Fruit fly (Drosophila melanogaster) whole organism, embryonic: Measurements from ENCODE around the gene scramb2.

ENCODE experiments used
- Ada2b ChIP-seq: fragments of 200-800 bp; sonication (Bioruptor generic); IDR thresholded peaks from 2 replicates; pipeline ENCODE4 v1.3.6; 2022; ENCODE audit warnings: missing biosample characterization, missing genetic modification characterization
- Aef1 ChIP-seq: fragments of 200-800 bp; sonication (Bioruptor generic); IDR thresholded peaks from 3 replicates; pipeline ENCODE4 v1.3.6; 2022; ENCODE audit warnings: missing biosample characterization, missing genetic modification characterization
- CG11093 ChIP-seq: fragments of 200-800 bp; sonication (Bioruptor generic); IDR thresholded peaks from 3 replicates; pipeline ENCODE4 v1.3.6; 2022; ENCODE audit warnings: missing biosample characterization, missing genetic modification characterization
- CG11247 ChIP-seq: fragments of 200-800 bp; sonication (Bioruptor generic); IDR thresholded peaks from 2 replicates; pipeline ENCODE4 v1.3.6; 2022; ENCODE audit warnings: missing biosample characterization, missing genetic modification characterization
- CG11398 ChIP-seq: fragments of 200-800 bp; sonication (Bioruptor generic); optimal IDR thresholded peaks from 2 replicates; lab custom pipeline; 2016; ENCODE audit warnings: missing biosample characterization, missing genetic modification characterization
- CG12299 ChIP-seq: fragments of 200-800 bp; sonication (Bioruptor generic); optimal IDR thresholded peaks from 2 replicates; lab custom pipeline; 2018; ENCODE audit warnings: missing biosample characterization, mild to moderate bottlenecking, missing genetic modification characterization
- CG13296 ChIP-seq: fragments of 200-800 bp; sonication (Bioruptor generic); optimal IDR thresholded peaks from 3 replicates; lab custom pipeline; 2018; ENCODE audit warnings: missing biosample characterization, mild to moderate bottlenecking, missing genetic modification characterization
- CG14014 ChIP-seq: fragments of 200-800 bp; sonication (Bioruptor generic); IDR thresholded peaks from 2 replicates; pipeline ENCODE4 v1.3.6; 2022; ENCODE audit warnings: missing biosample characterization, missing genetic modification characterization
- CG14710 ChIP-seq: fragments of 200-800 bp; sonication (Bioruptor generic); optimal IDR thresholded peaks from 3 replicates; lab custom pipeline; 2019; ENCODE audit warnings: missing biosample characterization, mild to moderate bottlenecking, missing genetic modification characterization, moderate library complexity
- CG15073 ChIP-seq: fragments of 200-800 bp; sonication (Bioruptor generic); optimal IDR thresholded peaks from 2 replicates; lab custom pipeline; 2016; ENCODE audit warnings: missing biosample characterization, missing genetic modification characterization
- CG16863 ChIP-seq: fragments of 200-800 bp; sonication (Bioruptor generic); optimal IDR thresholded peaks from 3 replicates; lab custom pipeline; 2016; ENCODE audit warnings: missing biosample characterization, missing genetic modification characterization
- CG17385 ChIP-seq: fragments of 200-800 bp; sonication (Bioruptor generic); optimal IDR thresholded peaks from 3 replicates; lab custom pipeline; 2018; ENCODE audit warnings: missing biosample characterization, mild to moderate bottlenecking, missing genetic modification characterization
- CG17568 ChIP-seq: fragments of 200-800 bp; sonication (Bioruptor generic); optimal IDR thresholded peaks from 2 replicates; lab custom pipeline; 2018; ENCODE audit warnings: missing biosample characterization, mild to moderate bottlenecking, missing genetic modification characterization, moderate library complexity
- CG2889 ChIP-seq: fragments of 200-800 bp; sonication (Bioruptor generic); IDR thresholded peaks from 3 replicates; pipeline ENCODE4 v1.3.6; 2022; ENCODE audit warnings: missing biosample characterization, missing genetic modification characterization
- CG34422 ChIP-seq: fragments of 200-800 bp; sonication (Bioruptor generic); IDR thresholded peaks from 3 replicates; pipeline ENCODE4 v1.3.6; 2022; ENCODE audit warnings: missing biosample characterization, missing genetic modification characterization
- CG3838 ChIP-seq: fragments of 200-800 bp; sonication (Bioruptor generic); optimal IDR thresholded peaks from 3 replicates; lab custom pipeline; 2016; ENCODE audit warnings: missing biosample characterization, missing genetic modification characterization
- CG6791 ChIP-seq: fragments of 200-800 bp; sonication (Bioruptor generic); IDR thresholded peaks from 3 replicates; pipeline ENCODE4 v1.3.6; 2022; ENCODE audit warnings: missing biosample characterization, missing genetic modification characterization; ENCODE audit not compliant: partially characterized antibody
- CG8478 ChIP-seq: fragments of >200 bp; optimal IDR thresholded peaks from 2 replicates; lab custom pipeline; 2018
- Dek ChIP-seq: fragments of 200-800 bp; sonication (Bioruptor generic); optimal IDR thresholded peaks from 3 replicates; lab custom pipeline; 2019; ENCODE audit warnings: missing biosample characterization, mild to moderate bottlenecking, missing genetic modification characterization, moderate library complexity
- Drgx ChIP-seq: fragments of 200-800 bp; sonication (Bioruptor generic); IDR thresholded peaks from 2 replicates; pipeline ENCODE4 v1.3.6; 2022; ENCODE audit warnings: missing biosample characterization, missing genetic modification characterization
- HmgZ ChIP-seq: fragments of 200-800 bp; sonication (Bioruptor generic); optimal IDR thresholded peaks from 2 replicates; lab custom pipeline; 2018; ENCODE audit warnings: missing biosample characterization, mild to moderate bottlenecking, missing genetic modification characterization
- Lhr ChIP-seq: fragments of 200-800 bp; sonication (Bioruptor generic); optimal IDR thresholded peaks from 3 replicates; lab custom pipeline; 2017; ENCODE audit warnings: mild to moderate bottlenecking, missing biosample characterization, missing genetic modification reagents, missing genetic modification characterization
- Lim3 ChIP-seq: fragments of 200-800 bp; sonication (Bioruptor generic); IDR thresholded peaks from 2 replicates; pipeline ENCODE4 v1.3.6; 2022; ENCODE audit warnings: missing biosample characterization, missing genetic modification characterization
- Lpt ChIP-seq: fragments of >200 bp; optimal IDR thresholded peaks from 2 replicates; lab custom pipeline; 2018; ENCODE audit warnings: missing biosample characterization, missing genetic modification characterization
- MBD-R2 ChIP-seq: fragments of 200-800 bp; sonication (Bioruptor generic); IDR thresholded peaks from 2 replicates; pipeline ENCODE4 v1.3.6; 2022; ENCODE audit warnings: missing biosample characterization, missing genetic modification characterization
- Max ChIP-seq: fragments of 200-800 bp; sonication (Bioruptor generic); optimal IDR thresholded peaks from 2 replicates; lab custom pipeline; 2016; ENCODE audit warnings: missing biosample characterization, mild to moderate bottlenecking, missing genetic modification characterization
- NfI ChIP-seq: fragments of 200-800 bp; sonication (Bioruptor generic); optimal IDR thresholded peaks from 3 replicates; lab custom pipeline; 2018; ENCODE audit warnings: missing biosample characterization, mild to moderate bottlenecking, missing genetic modification characterization, moderate library complexity
- Rx ChIP-seq: fragments of 200-800 bp; sonication (Bioruptor generic); IDR thresholded peaks from 2 replicates; pipeline ENCODE4 v1.3.6; 2022; ENCODE audit warnings: missing biosample characterization, missing genetic modification characterization
- Tbp ChIP-seq: fragments of >200 bp; optimal IDR thresholded peaks from 2 replicates; lab custom pipeline; 2018; ENCODE audit warnings: missing biosample characterization, missing genetic modification characterization
- Usf ChIP-seq: fragments of 200-800 bp; sonication (Bioruptor generic); optimal IDR thresholded peaks from 2 replicates; lab custom pipeline; 2017; ENCODE audit warnings: missing genotype, missing biosample characterization, missing genetic modification characterization
- Vsx1 ChIP-seq: fragments of 200-800 bp; sonication (Bioruptor generic); optimal IDR thresholded peaks from 2 replicates; lab custom pipeline; 2017; ENCODE audit warnings: missing biosample characterization, mild to moderate bottlenecking, missing genetic modification characterization, missing genetic modification reagents
- abd-A ChIP-seq: fragments of 200-800 bp; sonication (Bioruptor generic); optimal IDR thresholded peaks from 3 replicates; lab custom pipeline; 2019; ENCODE audit warnings: missing biosample characterization, mild to moderate bottlenecking, missing genetic modification characterization, moderate library complexity
- ap ChIP-seq: fragments of 200-800 bp; sonication (Bioruptor generic); IDR thresholded peaks from 2 replicates; pipeline ENCODE4 v1.3.6; 2022; ENCODE audit warnings: missing biosample characterization, missing genetic modification characterization
- fd3F ChIP-seq: fragments of 200-800 bp; sonication (Bioruptor generic); optimal IDR thresholded peaks from 2 replicates; lab custom pipeline; 2018; ENCODE audit warnings: missing biosample characterization, mild to moderate bottlenecking, missing genetic modification characterization, moderate library complexity
- gcm ChIP-seq: fragments of 200-800 bp; sonication (Bioruptor generic); optimal IDR thresholded peaks from 2 replicates; lab custom pipeline; 2019; ENCODE audit warnings: missing biosample characterization, mild to moderate bottlenecking, missing genetic modification characterization, moderate library complexity
- gro ChIP-seq: fragments of 200-800 bp; sonication (Bioruptor generic); optimal IDR thresholded peaks from 2 replicates; lab custom pipeline; 2016; ENCODE audit warnings: missing biosample characterization, missing genetic modification characterization
- kah ChIP-seq: fragments of 200-800 bp; sonication (Bioruptor generic); optimal IDR thresholded peaks from 2 replicates; lab custom pipeline; 2018; ENCODE audit warnings: missing biosample characterization, mild to moderate bottlenecking, missing genetic modification characterization
- kay ChIP-seq: fragments of 200-800 bp; sonication (Bioruptor generic); optimal IDR thresholded peaks from 2 replicates; lab custom pipeline; 2016; ENCODE audit warnings: missing biosample characterization, missing genetic modification characterization
- ken ChIP-seq: fragments of 200-800 bp; sonication (Bioruptor generic); IDR thresholded peaks from 3 replicates; pipeline ENCODE4 v1.3.6; 2022; ENCODE audit warnings: missing biosample characterization, missing genetic modification characterization
- lov ChIP-seq, 2 experiments: fragments of 200-800 bp in 1 of 2; fragments of >200 bp in 1 of 2; sonication (Bioruptor generic) in 1 of 2; IDR thresholded peaks in 1 of 2; optimal IDR thresholded peaks in 1 of 2; 2 replicates in 1 of 2; 3 replicates in 1 of 2; pipeline versions ENCODE4 v1.3.6 to Lab custom; 2017 to 2022; ENCODE audit warnings: missing biosample characterization in 1 of 2, missing genetic modification characterization in 1 of 2
- mirr ChIP-seq: fragments of 200-800 bp; sonication (Bioruptor generic); optimal IDR thresholded peaks from 3 replicates; lab custom pipeline; 2018; ENCODE audit warnings: missing biosample characterization, mild to moderate bottlenecking, missing genetic modification characterization
- nom ChIP-seq: fragments of 200-800 bp; sonication (Bioruptor generic); optimal IDR thresholded peaks from 2 replicates; lab custom pipeline; 2017; ENCODE audit warnings: missing biosample characterization, missing genetic modification characterization, mild to moderate bottlenecking, moderate library complexity, missing genetic modification reagents
- prd ChIP-seq, 3 experiments: fragments of >200 bp in 2 of 3; fragments of 200-800 bp in 1 of 3; sonication (Bioruptor generic) in 1 of 3; optimal IDR thresholded peaks in 2 of 3; IDR thresholded peaks in 1 of 3; 2 replicates in 2 of 3; 3 replicates in 1 of 3; pipeline versions ENCODE4 v1.3.6 to Lab custom; 2017 to 2022; ENCODE audit warnings: missing biosample characterization in 1 of 3, missing genetic modification characterization in 1 of 3
- row ChIP-seq: fragments of 200-800 bp; sonication (Bioruptor generic); IDR thresholded peaks from 3 replicates; pipeline ENCODE4 v1.3.6; 2022; ENCODE audit warnings: missing biosample characterization, missing genetic modification characterization
- sd ChIP-seq: fragments of 200-800 bp; sonication (Bioruptor generic); optimal IDR thresholded peaks from 3 replicates; lab custom pipeline; 2018; ENCODE audit warnings: missing biosample characterization, mild to moderate bottlenecking, missing genetic modification characterization, moderate library complexity
- slou ChIP-seq: fragments of 200-800 bp; sonication (Bioruptor generic); optimal IDR thresholded peaks from 3 replicates; lab custom pipeline; 2016; ENCODE audit warnings: missing biosample characterization, missing genetic modification characterization
- so ChIP-seq: fragments of 200-800 bp; sonication (Bioruptor generic); IDR thresholded peaks from 3 replicates; pipeline ENCODE4 v1.3.6; 2022; ENCODE audit warnings: missing biosample characterization, missing genetic modification characterization
- tap ChIP-seq: fragments of 200-800 bp; optimal IDR thresholded peaks from 3 replicates; lab custom pipeline; 2019; ENCODE audit warnings: missing biosample characterization, mild to moderate bottlenecking, missing genetic modification characterization, moderate library complexity
- tin ChIP-seq: fragments of 200-800 bp; sonication (Bioruptor generic); optimal IDR thresholded peaks from 3 replicates; lab custom pipeline; 2016; ENCODE audit warnings: missing biosample characterization, missing genetic modification characterization

The scramb2 gene

dm6 chr3L:3090581-3091345, 44.2 kb upstream of the scramb2 start (continued):
- TF ChIP-seq Dek (tag; lab: Kevin White, UChicago) (peak; percentile 52), CG14710 (peak; percentile 37), CG8478 (lab: Kevin White, UChicago) (no peak), CG13296 (GFP tag; lab: Kevin White, UChicago) (no peak), CG17568 (GFP tag; lab: Kevin White, UChicago) (no peak), fd3F (no peak), nom (GFP tag; lab: Kevin White, UChicago) (peak; percentile 18), CG6791 (GFP tag; lab: Robert Waterston, UW) (peak; percentile 72; the same call in 2 of the 3 replicates), gcm (no peak), Max (GFP tag; lab: Kevin White, UChicago) (peak; percentile 1), abd-A (tag; lab: Kevin White, UChicago) (peak; percentile 97), Lim3 (GFP tag; lab: Robert Waterston, UW) (no peak), ap (GFP tag; lab: Robert Waterston, UW) (no peak), CG11398 (GFP tag; lab: Kevin White, UChicago) (peak; percentile 24), slou (GFP tag; lab: Kevin White, UChicago) (no peak), CG12299 (tag; lab: Kevin White, UChicago) (no peak), prd (optimal IDR thresholded peaks at IDR 0.05; lab: Kevin White, UChicago) (no peak), prd (GFP tag; IDR thresholded peaks at IDR 0.05; lab: Robert Waterston, UW) (peak; percentile 57), Tbp (peak; percentile 71), CG3838 (GFP tag; lab: Kevin White, UChicago) (no peak), MBD-R2 (no peak; the same call in 1 of the 2 replicates), ken (GFP tag; lab: Robert Waterston, UW) (peak; percentile 59; the same call in 1 of the 3 replicates), HmgZ (tag; lab: Kevin White, UChicago) (peak; percentile 59), CG17385 (peak; percentile 34), CG14014 (GFP tag; lab: Robert Waterston, UW) (no peak), Usf (no peak), gro (GFP tag; lab: Kevin White, UChicago) (peak; percentile 15), mirr (peak; percentile 37), tin (GFP tag; lab: Kevin White, UChicago) (peak; percentile 28), Vsx1 (GFP tag; lab: Kevin White, UChicago) (no peak), CG2889 (0 out of 3 replicates have a peak, but pooled peaks have one; percentile 24), CG11247 (peak; percentile 41; the same call in 1 of the 2 replicates), sd (tag; lab: Kevin White, UChicago) (no peak), CG15073 (GFP tag; lab: Kevin White, UChicago) (no peak), kah (GFP tag; lab: Kevin White, UChicago) (no peak), kay (GFP tag; lab: Kevin White, UChicago) (peak; percentile 31), CG16863 (peak; percentile 40), NfI (GFP tag; lab: Kevin White, UChicago) (no peak), Aef1 (no peak), CG11093 (GFP tag; lab: Robert Waterston, UW) (no peak; the same call in 2 of the 3 replicates), Lhr (GFP tag; lab: Kevin White, UChicago) (no peak), so (no peak; the same call in 2 of the 3 replicates), Lpt (GFP tag; lab: Kevin White, UChicago) (no peak), row (GFP tag; lab: Robert Waterston, UW) (peak; percentile 47; the same call in 2 of the 3 replicates), lov (optimal IDR thresholded peaks at IDR 0.05; lab: Kevin White, UChicago) (no peak), lov (GFP tag; IDR thresholded peaks at IDR 0.05; lab: Robert Waterston, UW) (no peak), tap (tag; lab: Kevin White, UChicago) (no peak), Ada2b (GFP tag; lab: Robert Waterston, UW) (no peak), CG34422 (GFP tag; lab: Robert Waterston, UW) (peak; percentile 68; the same call in 1 of the 3 replicates), Drgx (GFP tag; lab: Robert Waterston, UW) (peak; percentile 33; the same call in 1 of the 2 replicates), Rx (GFP tag; lab: Robert Waterston, UW) (peak; percentile 25; the same call in 1 of the 2 replicates)
